Fruit fly (Drosophila melanogaster) whole organism, embryonic: ENCODE measurements around the gene CAH3.

ENCODE experiments used
- Atf6 ChIP-seq: fragments of 200-800 bp; sonication (Bioruptor generic); IDR thresholded peaks from 2 replicates; pipeline ENCODE4 v1.3.6; 2022; ENCODE audit warnings: missing biosample characterization, missing genetic modification characterization
- B-H1 ChIP-seq: fragments of 200-800 bp; sonication (Bioruptor generic); IDR thresholded peaks from 3 replicates; pipeline ENCODE4 v1.3.6; 2022; ENCODE audit warnings: missing biosample characterization, missing genetic modification characterization
- BEAF-32 ChIP-seq: fragments of 200-800 bp; sonication (Bioruptor generic); optimal IDR thresholded peaks from 3 replicates; lab custom pipeline; 2017; ENCODE audit warnings: missing biosample characterization, missing genetic modification characterization, mild to moderate bottlenecking, moderate library complexity, missing genetic modification reagents
- CG10209 ChIP-seq: fragments of 200-800 bp; sonication (Bioruptor generic); optimal IDR thresholded peaks from 3 replicates; lab custom pipeline; 2017; ENCODE audit warnings: missing biosample characterization, mild to moderate bottlenecking, missing genetic modification characterization, missing genetic modification reagents
- CG1024 ChIP-seq: fragments of 200-800 bp; sonication (Bioruptor generic); IDR thresholded peaks from 2 replicates; pipeline ENCODE4 v1.3.6; 2022; ENCODE audit warnings: missing biosample characterization, missing genetic modification characterization
- CG12391 ChIP-seq: fragments of 200-800 bp; sonication (Bioruptor generic); optimal IDR thresholded peaks from 3 replicates; lab custom pipeline; 2018; ENCODE audit warnings: missing biosample characterization, mild to moderate bottlenecking, missing genetic modification characterization, moderate library complexity
- CG12744 ChIP-seq: fragments of 200-800 bp; sonication (Bioruptor generic); optimal IDR thresholded peaks from 2 replicates; lab custom pipeline; 2016; ENCODE audit warnings: missing biosample characterization, missing genetic modification characterization
- CG14965 ChIP-seq: fragments of 200-800 bp; sonication (Bioruptor generic); optimal IDR thresholded peaks from 2 replicates; lab custom pipeline; 2016; ENCODE audit warnings: missing biosample characterization, missing genetic modification characterization, borderline replicate concordance
- CG18619 ChIP-seq: fragments of 200-800 bp; sonication (Bioruptor generic); optimal IDR thresholded peaks from 3 replicates; lab custom pipeline; 2017; ENCODE audit warnings: missing biosample characterization, mild to moderate bottlenecking, missing genetic modification characterization
- CG2678 ChIP-seq: fragments of 200-800 bp; sonication (Bioruptor generic); optimal IDR thresholded peaks from 3 replicates; lab custom pipeline; 2019; ENCODE audit warnings: missing biosample characterization, mild to moderate bottlenecking, missing genetic modification characterization, moderate library complexity
- CG2712 ChIP-seq: fragments of 200-800 bp; optimal IDR thresholded peaks from 3 replicates; lab custom pipeline; 2019; ENCODE audit warnings: missing biosample characterization, mild to moderate bottlenecking, missing genetic modification characterization, moderate library complexity
- CG31365 ChIP-seq: fragments of 200-800 bp; sonication (Bioruptor generic); optimal IDR thresholded peaks from 2 replicates; lab custom pipeline; 2018; ENCODE audit warnings: missing biosample characterization, mild to moderate bottlenecking, missing genetic modification characterization
- CG4854 ChIP-seq: fragments of 200-800 bp; sonication (Bioruptor generic); optimal IDR thresholded peaks from 2 replicates; lab custom pipeline; 2016; ENCODE audit warnings: missing biosample characterization, missing genetic modification characterization, inconsistent platforms
- CG5245 ChIP-seq: fragments of 200-800 bp; sonication (Bioruptor generic); optimal IDR thresholded peaks from 3 replicates; lab custom pipeline; 2016; ENCODE audit warnings: missing biosample characterization, missing genetic modification characterization
- CG6791 ChIP-seq: fragments of 200-800 bp; sonication (Bioruptor generic); IDR thresholded peaks from 3 replicates; pipeline ENCODE4 v1.3.6; 2022; ENCODE audit warnings: missing biosample characterization, missing genetic modification characterization; ENCODE audit not compliant: partially characterized antibody
- CG7786 ChIP-seq: fragments of 200-800 bp; sonication (Bioruptor generic); optimal IDR thresholded peaks from 2 replicates; lab custom pipeline; 2016; ENCODE audit warnings: missing biosample characterization, missing genetic modification characterization
- CG7963 ChIP-seq: fragments of 200-800 bp; sonication (Bioruptor generic); IDR thresholded peaks from 3 replicates; pipeline ENCODE4 v1.3.6; 2022; ENCODE audit warnings: missing biosample characterization, missing genetic modification characterization; ENCODE audit not compliant: partially characterized antibody
- CG8290 ChIP-seq, 3 experiments: fragments of 200-800 bp; sonication (Bioruptor generic); optimal IDR thresholded peaks; 2 replicates each; lab custom pipeline; 2016 to 2019; ENCODE audit warnings: missing biosample characterization in 3 of 3, missing genetic modification characterization in 3 of 3, mild to moderate bottlenecking in 2 of 3, moderate library complexity in 1 of 3
- CG8359 ChIP-seq: fragments of 200-800 bp; sonication (Bioruptor generic); optimal IDR thresholded peaks from 2 replicates; lab custom pipeline; 2017; ENCODE audit warnings: missing biosample characterization, mild to moderate bottlenecking, missing genetic modification characterization, borderline replicate concordance
- CG9215 ChIP-seq: fragments of 200-800 bp; sonication (Bioruptor generic); IDR thresholded peaks from 2 replicates; pipeline ENCODE4 v1.3.6; 2022; ENCODE audit warnings: missing biosample characterization, missing genetic modification characterization
- CG9817 ChIP-seq: fragments of 200-800 bp; sonication (Bioruptor generic); optimal IDR thresholded peaks from 2 replicates; lab custom pipeline; 2018; ENCODE audit warnings: missing biosample characterization, mild to moderate bottlenecking, missing genetic modification characterization, moderate library complexity
- D19A ChIP-seq: fragments of 200-800 bp; optimal IDR thresholded peaks from 3 replicates; lab custom pipeline; 2019; ENCODE audit warnings: missing biosample characterization, mild to moderate bottlenecking, missing genetic modification characterization, moderate library complexity
- Dek ChIP-seq: fragments of 200-800 bp; sonication (Bioruptor generic); optimal IDR thresholded peaks from 3 replicates; lab custom pipeline; 2019; ENCODE audit warnings: missing biosample characterization, mild to moderate bottlenecking, missing genetic modification characterization, moderate library complexity
- Dip3 ChIP-seq: fragments of 200-800 bp; sonication (Bioruptor generic); optimal IDR thresholded peaks from 3 replicates; lab custom pipeline; 2016; ENCODE audit warnings: missing biosample characterization, missing genetic modification characterization
- Doc3 ChIP-seq: fragments of 200-800 bp; sonication (Bioruptor generic); IDR thresholded peaks from 3 replicates; pipeline ENCODE4 v1.3.6; 2022; ENCODE audit warnings: missing biosample characterization, missing genetic modification characterization; ENCODE audit not compliant: partially characterized antibody
- Hmr ChIP-seq: fragments of 200-800 bp; sonication (Bioruptor generic); optimal IDR thresholded peaks from 3 replicates; lab custom pipeline; 2017; ENCODE audit warnings: mild to moderate bottlenecking, missing biosample characterization, missing genetic modification reagents, missing genetic modification characterization
- Hr39 ChIP-seq: fragments of >200 bp; optimal IDR thresholded peaks from 2 replicates; lab custom pipeline; 2017
- Sry-β ChIP-seq: fragments of 200-800 bp; sonication (Bioruptor generic); optimal IDR thresholded peaks from 2 replicates; lab custom pipeline; 2018; ENCODE audit warnings: missing biosample characterization, mild to moderate bottlenecking, missing genetic modification characterization, moderate library complexity
- az2 ChIP-seq: fragments of 200-800 bp; sonication (Bioruptor generic); optimal IDR thresholded peaks from 3 replicates; lab custom pipeline; 2016; ENCODE audit warnings: missing biosample characterization, missing genetic modification characterization
- br ChIP-seq: fragments of >200 bp; optimal IDR thresholded peaks from 2 replicates; lab custom pipeline; 2017
- cas ChIP-seq: fragments of 200-800 bp; sonication (Bioruptor generic); IDR thresholded peaks from 2 replicates; pipeline ENCODE4 v1.3.6; 2022; ENCODE audit warnings: missing biosample characterization, missing genetic modification characterization
- corto ChIP-seq: fragments of 200-800 bp; sonication (Bioruptor generic); optimal IDR thresholded peaks from 2 replicates; lab custom pipeline; 2016; ENCODE audit warnings: missing biosample characterization, mild to moderate bottlenecking, missing genetic modification characterization, moderate library complexity
- crc ChIP-seq: fragments of 200-800 bp; sonication (Bioruptor generic); optimal IDR thresholded peaks from 2 replicates; lab custom pipeline; 2016; ENCODE audit warnings: missing biosample characterization, missing genetic modification characterization
- crol ChIP-seq: fragments of 200-800 bp; sonication (Bioruptor generic); IDR thresholded peaks from 2 replicates; pipeline ENCODE4 v1.3.6; 2022; ENCODE audit warnings: missing biosample characterization, missing genetic modification characterization
- dati ChIP-seq: fragments of 200-800 bp; sonication (Bioruptor generic); IDR thresholded peaks from 2 replicates; pipeline ENCODE4 v1.3.6; 2022; ENCODE audit warnings: missing biosample characterization, missing genetic modification characterization
- fd102C ChIP-seq: fragments of 200-800 bp; sonication (Bioruptor generic); optimal IDR thresholded peaks from 2 replicates; lab custom pipeline; 2018; ENCODE audit warnings: missing biosample characterization, mild to moderate bottlenecking, missing genetic modification characterization, moderate library complexity
- inv ChIP-seq: fragments of 200-800 bp; sonication (Bioruptor generic); IDR thresholded peaks from 2 replicates; pipeline ENCODE4 v1.3.6; 2022; ENCODE audit warnings: missing biosample characterization, missing genetic modification characterization; ENCODE audit not compliant: partially characterized antibody
- jigr1 ChIP-seq: fragments of 200-800 bp; sonication (Bioruptor generic); IDR thresholded peaks from 3 replicates; pipeline ENCODE4 v1.3.6; 2022; ENCODE audit warnings: missing biosample characterization, missing genetic modification characterization
- lov ChIP-seq, 2 experiments: fragments of 200-800 bp in 1 of 2; fragments of >200 bp in 1 of 2; sonication (Bioruptor generic) in 1 of 2; IDR thresholded peaks in 1 of 2; optimal IDR thresholded peaks in 1 of 2; 2 replicates in 1 of 2; 3 replicates in 1 of 2; pipeline versions ENCODE4 v1.3.6 to Lab custom; 2017 to 2022; ENCODE audit warnings: missing biosample characterization in 1 of 2, missing genetic modification characterization in 1 of 2
- maf-S ChIP-seq: fragments of 200-800 bp; sonication (Bioruptor generic); optimal IDR thresholded peaks from 2 replicates; lab custom pipeline; 2016; ENCODE audit warnings: missing biosample characterization, missing genetic modification characterization
- oc ChIP-seq: fragments of 200-800 bp; sonication (Bioruptor generic); optimal IDR thresholded peaks from 2 replicates; lab custom pipeline; 2018; ENCODE audit warnings: missing biosample characterization, mild to moderate bottlenecking, missing genetic modification characterization, moderate library complexity
- prd ChIP-seq, 3 experiments: fragments of >200 bp in 2 of 3; fragments of 200-800 bp in 1 of 3; sonication (Bioruptor generic) in 1 of 3; optimal IDR thresholded peaks in 2 of 3; IDR thresholded peaks in 1 of 3; 2 replicates in 2 of 3; 3 replicates in 1 of 3; pipeline versions ENCODE4 v1.3.6 to Lab custom; 2017 to 2022; ENCODE audit warnings: missing biosample characterization in 1 of 3, missing genetic modification characterization in 1 of 3
- row ChIP-seq: fragments of 200-800 bp; sonication (Bioruptor generic); IDR thresholded peaks from 3 replicates; pipeline ENCODE4 v1.3.6; 2022; ENCODE audit warnings: missing biosample characterization, missing genetic modification characterization
- schlank ChIP-seq: fragments of 200-800 bp; sonication (Bioruptor generic); optimal IDR thresholded peaks from 2 replicates; lab custom pipeline; 2018; ENCODE audit warnings: missing biosample characterization, mild to moderate bottlenecking, missing genetic modification characterization
- slp2 ChIP-seq: fragments of 200-800 bp; sonication (Bioruptor generic); optimal IDR thresholded peaks from 2 replicates; lab custom pipeline; 2016; ENCODE audit warnings: missing biosample characterization, missing genetic modification characterization
- ttk ChIP-seq: fragments of 200-800 bp; sonication (Bioruptor generic); IDR thresholded peaks from 2 replicates; pipeline ENCODE4 v2.1.2; 2022; ENCODE audit warnings: missing biosample characterization, missing genetic modification characterization
- unc-4 ChIP-seq: fragments of 200-800 bp; sonication (Bioruptor generic); IDR thresholded peaks from 2 replicates; pipeline ENCODE4 v1.3.6; 2022; ENCODE audit warnings: missing biosample characterization, missing genetic modification characterization; ENCODE audit not compliant: partially characterized antibody
- unpg ChIP-seq: fragments of 200-800 bp; sonication (Bioruptor generic); optimal IDR thresholded peaks from 3 replicates; lab custom pipeline; 2018; ENCODE audit warnings: missing biosample characterization, mild to moderate bottlenecking, missing genetic modification characterization, moderate library complexity
- vfl ChIP-seq: fragments of 200-800 bp; sonication (Bioruptor generic); optimal IDR thresholded peaks from 2 replicates; lab custom pipeline; 2016; ENCODE audit warnings: missing biosample characterization, missing genetic modification characterization
- zfh1 ChIP-seq: fragments of 200-800 bp; sonication (Bioruptor generic); IDR thresholded peaks from 3 replicates; pipeline ENCODE4 v1.3.6; 2022; ENCODE audit warnings: missing biosample characterization, missing genetic modification characterization

The CAH3 gene

DNA sequence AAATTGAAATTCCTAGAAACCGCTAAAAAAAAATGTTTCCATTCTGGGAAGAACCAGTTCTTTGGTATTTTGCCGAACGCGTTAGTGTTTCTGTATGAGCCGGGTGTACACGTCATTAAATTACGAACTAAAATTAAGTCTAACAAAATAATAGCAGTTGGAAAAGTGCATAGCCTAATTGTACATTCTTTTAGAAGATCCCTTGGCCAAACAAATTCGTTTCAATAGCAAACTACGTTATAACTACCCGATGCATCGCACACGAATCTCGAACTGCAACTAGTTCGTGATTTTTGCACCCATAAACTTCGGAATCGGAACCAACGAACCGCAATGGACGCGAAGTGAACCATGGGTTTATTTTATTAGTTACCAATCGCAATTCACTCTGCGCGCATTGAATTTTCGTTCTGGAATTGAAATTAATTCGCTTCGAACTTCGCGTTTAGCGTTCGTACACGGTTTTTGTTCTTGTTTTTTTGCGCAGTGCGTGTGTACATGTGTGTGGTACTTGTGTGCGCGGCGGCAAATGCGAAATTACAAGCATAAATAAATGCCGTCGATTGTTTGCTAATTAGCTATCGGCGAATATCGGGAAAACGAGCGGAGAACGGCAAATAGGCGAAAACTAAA is at the start of gene CAH3 (continued):
- TF ChIP-seq Atf6 (GFP tag; lab: Robert Waterston, UW) (peak; percentile 96), BEAF-32 (peak; percentile 44), CG14965 (peak; percentile 45), crc (GFP tag; lab: Kevin White, UChicago) (peak; percentile 87), CG5245 (GFP tag; lab: Kevin White, UChicago) (peak; percentile 84), slp2 (GFP tag; lab: Kevin White, UChicago) (peak; percentile 87), inv (GFP tag; lab: Robert Waterston, UW) (no peak), Dip3 (peak; percentile 93), br (lab: Kevin White, UChicago) (no peak), ttk (GFP tag; lab: Robert Waterston, UW) (peak; percentile 91), CG10209 (GFP tag; lab: Kevin White, UChicago) (peak; percentile 94), CG12391 (tag; lab: Kevin White, UChicago) (peak; percentile 96), fd102C (GFP tag; lab: Kevin White, UChicago) (peak; percentile 16), Dek (peak; percentile 92), CG7963 (GFP tag; lab: Robert Waterston, UW) (no peak), Hr39 (lab: Kevin White, UChicago) (no peak), unpg (GFP tag; lab: Kevin White, UChicago) (peak; percentile 96), corto (peak; percentile 59), crol (GFP tag; lab: Robert Waterston, UW) (no peak), schlank (peak; percentile 90), CG9817 (tag; lab: Kevin White, UChicago) (peak; percentile 95), CG2678 (peak; percentile 96), jigr1 (GFP tag; lab: Robert Waterston, UW) (peak; percentile 60; the same call in 1 of the 3 replicates), cas (GFP tag; lab: Robert Waterston, UW) (peak; percentile 80), CG4854 (GFP tag; lab: Kevin White, UChicago) (peak; percentile 88), vfl (GFP tag; lab: Kevin White, UChicago) (peak; percentile 92), zfh1 (GFP tag; lab: Robert Waterston, UW) (peak; percentile 96), unc-4 (GFP tag; lab: Robert Waterston, UW) (no peak), D19A (tag; lab: Kevin White, UChicago) (peak; percentile 90), CG6791 (GFP tag; lab: Robert Waterston, UW) (0 out of 3 replicates have a peak, but pooled peaks have one; percentile 35), Hmr (GFP tag; lab: Kevin White, UChicago) (peak; percentile 94), dati (GFP tag; lab: Robert Waterston, UW) (peak; percentile 76), CG2712 (tag; lab: Kevin White, UChicago) (peak; percentile 96), CG9215 (GFP tag; lab: Robert Waterston, UW) (peak; percentile 84), az2 (peak; percentile 91), Doc3 (no peak), CG1024 (GFP tag; lab: Robert Waterston, UW) (peak; percentile 80), maf-S (GFP tag; lab: Kevin White, UChicago) (peak; percentile 90), CG7786 (GFP tag; lab: Kevin White, UChicago) (peak; percentile 95)
- TF ChIP-seq, all 482 proteins: peak for 441

DNA sequence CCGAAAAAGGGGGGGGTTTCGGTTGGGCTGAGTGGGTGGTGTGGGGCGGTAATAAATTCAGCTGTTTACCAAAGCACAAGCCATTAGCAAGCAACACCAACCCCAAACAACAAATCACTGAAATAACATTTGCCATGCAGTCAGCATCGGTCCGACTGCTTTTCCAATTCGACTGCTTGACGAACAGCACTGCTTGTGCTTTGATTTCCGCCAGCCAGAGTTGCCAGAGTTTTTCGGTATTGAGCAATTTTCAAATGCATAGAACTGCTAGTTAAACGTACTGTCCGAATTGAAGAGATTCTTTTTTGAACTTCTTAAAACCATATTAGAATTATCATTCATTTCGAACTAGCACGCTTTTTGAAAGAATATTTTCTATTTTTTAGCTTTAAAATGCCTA is 46.3 kb upstream of the CAH3 start:
- peak; percentile 32; the same call in 1 of the 3 replicates for TF ChIP-seq row
- peak; percentile 61 for TF ChIP-seq CG8290 (GFP tag; optimal IDR thresholded peaks at IDR 0.05; lab: Kevin White, UChicago)
- peak in 1 of 2 experiments; percentile 58 for TF ChIP-seq CG8290 (tag; optimal IDR thresholded peaks at IDR 0.05; lab: Kevin White, UChicago)
- no peak for TF ChIP-seq CG18619 (GFP tag; lab: Kevin White, UChicago)
- TF ChIP-seq CG8359 (GFP tag; lab: Kevin White, UChicago): no peak
- peak; percentile 70 for TF ChIP-seq Sry-β (GFP tag; lab: Kevin White, UChicago)
- no peak for TF ChIP-seq CG12744
- no peak for TF ChIP-seq lov (optimal IDR thresholded peaks at IDR 0.05; lab: Kevin White, UChicago)
- 0 out of 3 replicates have a peak, but pooled peaks have one; percentile 33 for TF ChIP-seq lov (GFP tag; IDR thresholded peaks at IDR 0.05; lab: Robert Waterston, UW)
- TF ChIP-seq prd (optimal IDR thresholded peaks at IDR 0.05; lab: Kevin White, UChicago): no peak
- TF ChIP-seq prd (GFP tag; IDR thresholded peaks at IDR 0.05; lab: Robert Waterston, UW): no peak
- peak; percentile 92 for TF ChIP-seq CG31365
- TF ChIP-seq oc (tag; lab: Kevin White, UChicago): peak; percentile 36
- TF ChIP-seq B-H1 (GFP tag; lab: Robert Waterston, UW): no peak
